Fruit fly (Drosophila melanogaster) whole organism, embryonic: Measurements from ENCODE around the gene Sox21a.
A peak's percentile ranks its signal among the peaks of the same experiment; 100 is the strongest.

ENCODE experiments used
- B-H1 ChIP-seq: fragments of 200-800 bp; sonication (Bioruptor generic); IDR thresholded peaks from 3 replicates; pipeline ENCODE4 v1.3.6; 2022; ENCODE audit warnings: missing biosample characterization, missing genetic modification characterization
- BtbVII ChIP-seq: fragments of 200-800 bp; sonication (Bioruptor generic); optimal IDR thresholded peaks from 3 replicates; lab custom pipeline; 2017; ENCODE audit warnings: missing biosample characterization, mild to moderate bottlenecking, missing genetic modification characterization
- CG10267 ChIP-seq: fragments of 200-800 bp; sonication (Bioruptor generic); optimal IDR thresholded peaks from 2 replicates; lab custom pipeline; 2018; ENCODE audit warnings: missing biosample characterization, mild to moderate bottlenecking, missing genetic modification characterization, moderate library complexity
- CG12391 ChIP-seq: fragments of 200-800 bp; sonication (Bioruptor generic); optimal IDR thresholded peaks from 3 replicates; lab custom pipeline; 2018; ENCODE audit warnings: missing biosample characterization, mild to moderate bottlenecking, missing genetic modification characterization, moderate library complexity
- CG15011 ChIP-seq: fragments of 200-800 bp; sonication (Bioruptor generic); optimal IDR thresholded peaks from 3 replicates; lab custom pipeline; 2018; ENCODE audit warnings: missing biosample characterization, mild to moderate bottlenecking, missing genetic modification characterization
- CG1603 ChIP-seq: fragments of 200-800 bp; sonication (Bioruptor generic); optimal IDR thresholded peaks from 2 replicates; lab custom pipeline; 2019; ENCODE audit warnings: missing biosample characterization, mild to moderate bottlenecking, missing genetic modification characterization, moderate library complexity
- CG17612 ChIP-seq: fragments of 200-800 bp; sonication (Bioruptor generic); IDR thresholded peaks from 2 replicates; pipeline ENCODE4 v1.3.6; 2022; ENCODE audit warnings: missing biosample characterization, missing genetic modification characterization
- CG18011 ChIP-seq: fragments of 200-800 bp; sonication (Bioruptor generic); optimal IDR thresholded peaks from 2 replicates; lab custom pipeline; 2017; ENCODE audit warnings: missing biosample characterization, missing genetic modification characterization, mild to moderate bottlenecking, moderate library complexity, missing genotype
- CG1832 ChIP-seq: fragments of 200-800 bp; sonication (Bioruptor generic); optimal IDR thresholded peaks from 2 replicates; lab custom pipeline; 2017; ENCODE audit warnings: missing biosample characterization, mild to moderate bottlenecking, missing genetic modification characterization, inconsistent platforms
- CG2199 ChIP-seq: fragments of 200-800 bp; sonication (Bioruptor generic); IDR thresholded peaks from 3 replicates; pipeline ENCODE4 v1.3.6; 2022; ENCODE audit warnings: missing biosample characterization, missing genetic modification characterization
- CG2712 ChIP-seq: fragments of 200-800 bp; optimal IDR thresholded peaks from 3 replicates; lab custom pipeline; 2019; ENCODE audit warnings: missing biosample characterization, mild to moderate bottlenecking, missing genetic modification characterization, moderate library complexity
- CG30403 ChIP-seq: fragments of 200-800 bp; sonication (Bioruptor generic); optimal IDR thresholded peaks from 3 replicates; lab custom pipeline; 2016; ENCODE audit warnings: missing biosample characterization, missing genetic modification characterization
- CG3847 ChIP-seq: fragments of 200-800 bp; sonication (Bioruptor generic); IDR thresholded peaks from 2 replicates; pipeline ENCODE4 v1.3.6; 2022; ENCODE audit warnings: missing biosample characterization, missing genetic modification characterization
- CG4282 ChIP-seq: fragments of 200-800 bp; sonication (Bioruptor generic); optimal IDR thresholded peaks from 2 replicates; lab custom pipeline; 2016; ENCODE audit warnings: missing biosample characterization, missing genetic modification characterization
- CG4707 ChIP-seq: fragments of 200-800 bp; sonication (Bioruptor generic); optimal IDR thresholded peaks from 2 replicates; lab custom pipeline; 2018; ENCODE audit warnings: missing biosample characterization, mild to moderate bottlenecking, missing genetic modification characterization, moderate library complexity
- CG4820 ChIP-seq: fragments of 200-800 bp; sonication (Bioruptor generic); optimal IDR thresholded peaks from 3 replicates; lab custom pipeline; 2016; ENCODE audit warnings: missing biosample characterization, missing genetic modification characterization
- CrebB ChIP-seq: fragments of 200-800 bp; sonication (Bioruptor generic); optimal IDR thresholded peaks from 3 replicates; lab custom pipeline; 2018; ENCODE audit warnings: missing biosample characterization, mild to moderate bottlenecking, missing genetic modification characterization
- D19A ChIP-seq: fragments of 200-800 bp; optimal IDR thresholded peaks from 3 replicates; lab custom pipeline; 2019; ENCODE audit warnings: missing biosample characterization, mild to moderate bottlenecking, missing genetic modification characterization, moderate library complexity
- Deaf1 ChIP-seq: fragments of 200-800 bp; optimal IDR thresholded peaks from 3 replicates; lab custom pipeline; 2019; ENCODE audit warnings: missing biosample characterization, mild to moderate bottlenecking, missing genetic modification characterization, moderate library complexity
- Dll ChIP-seq: fragments of 200-800 bp; sonication (Bioruptor generic); IDR thresholded peaks from 4 replicates; pipeline ENCODE4 v1.3.6; 2022; ENCODE audit warnings: missing biosample characterization, missing genetic modification characterization; ENCODE audit not compliant: partially characterized antibody
- E2f2 ChIP-seq: fragments of 200-800 bp; sonication (Bioruptor generic); IDR thresholded peaks from 2 replicates; pipeline ENCODE4 v1.3.6; 2022; ENCODE audit warnings: missing biosample characterization, missing genetic modification characterization
- Fer2 ChIP-seq: fragments of 200-800 bp; sonication (Bioruptor generic); optimal IDR thresholded peaks from 2 replicates; lab custom pipeline; 2018; ENCODE audit warnings: missing biosample characterization, mild to moderate bottlenecking, missing genetic modification characterization, moderate library complexity
- Hmx ChIP-seq: fragments of 200-800 bp; sonication (Bioruptor generic); optimal IDR thresholded peaks from 2 replicates; lab custom pipeline; 2016; ENCODE audit warnings: missing biosample characterization, missing genetic modification characterization
- MESR4 ChIP-seq: fragments of 200-800 bp; sonication (Bioruptor generic); optimal IDR thresholded peaks from 2 replicates; lab custom pipeline; 2018; ENCODE audit warnings: missing biosample characterization, mild to moderate bottlenecking, missing genetic modification characterization, moderate library complexity
- Ptx1 ChIP-seq: fragments of 200-800 bp; sonication (Bioruptor generic); IDR thresholded peaks from 2 replicates; pipeline ENCODE4 v1.3.6; 2022; ENCODE audit warnings: missing biosample characterization, missing genetic modification characterization
- Sry-β ChIP-seq: fragments of 200-800 bp; sonication (Bioruptor generic); optimal IDR thresholded peaks from 2 replicates; lab custom pipeline; 2018; ENCODE audit warnings: missing biosample characterization, mild to moderate bottlenecking, missing genetic modification characterization, moderate library complexity
- Stat92E ChIP-seq, 3 experiments: fragments of >200 bp in 2 of 3; fragments of 200-800 bp in 1 of 3; sonication (Bioruptor generic) in 1 of 3; optimal IDR thresholded peaks; 2 replicates each; lab custom pipeline; 2017 to 2019; ENCODE audit warnings: missing biosample characterization in 3 of 3, missing genetic modification characterization in 3 of 3, mild to moderate bottlenecking in 1 of 3, moderate library complexity in 1 of 3
- Taf1 ChIP-seq: fragments of 200-800 bp; sonication (Bioruptor generic); IDR thresholded peaks from 2 replicates; pipeline ENCODE4 v1.3.6; 2022; ENCODE audit warnings: missing biosample characterization, missing genetic modification characterization
- Tbp ChIP-seq: fragments of >200 bp; optimal IDR thresholded peaks from 2 replicates; lab custom pipeline; 2018; ENCODE audit warnings: missing biosample characterization, missing genetic modification characterization
- Usf ChIP-seq: fragments of 200-800 bp; sonication (Bioruptor generic); optimal IDR thresholded peaks from 2 replicates; lab custom pipeline; 2017; ENCODE audit warnings: missing genotype, missing biosample characterization, missing genetic modification characterization
- az2 ChIP-seq: fragments of 200-800 bp; sonication (Bioruptor generic); optimal IDR thresholded peaks from 3 replicates; lab custom pipeline; 2016; ENCODE audit warnings: missing biosample characterization, missing genetic modification characterization
- btn ChIP-seq: fragments of 200-800 bp; sonication (Bioruptor generic); optimal IDR thresholded peaks from 2 replicates; lab custom pipeline; 2016; ENCODE audit warnings: missing biosample characterization, missing genetic modification characterization
- cg ChIP-seq: fragments of 200-800 bp; sonication (Bioruptor generic); optimal IDR thresholded peaks from 3 replicates; lab custom pipeline; 2019; ENCODE audit warnings: missing biosample characterization, mild to moderate bottlenecking, missing genetic modification characterization, moderate library complexity
- crol ChIP-seq: fragments of 200-800 bp; sonication (Bioruptor generic); IDR thresholded peaks from 2 replicates; pipeline ENCODE4 v1.3.6; 2022; ENCODE audit warnings: missing biosample characterization, missing genetic modification characterization
- cwo ChIP-seq: fragments of 200-800 bp; sonication (Bioruptor generic); optimal IDR thresholded peaks from 3 replicates; lab custom pipeline; 2017; ENCODE audit warnings: missing biosample characterization, missing genetic modification characterization, mild to moderate bottlenecking, moderate library complexity, missing genetic modification reagents
- dysf ChIP-seq: fragments of 200-800 bp; sonication (Bioruptor generic); IDR thresholded peaks from 3 replicates; pipeline ENCODE4 v1.3.6; 2022; ENCODE audit warnings: missing biosample characterization, missing genetic modification characterization
- fd64A ChIP-seq: fragments of 200-800 bp; sonication (Bioruptor generic); optimal IDR thresholded peaks from 3 replicates; lab custom pipeline; 2018; ENCODE audit warnings: missing biosample characterization, mild to moderate bottlenecking, missing genetic modification characterization
- fd96Cb ChIP-seq: fragments of 200-800 bp; sonication (Bioruptor generic); optimal IDR thresholded peaks from 2 replicates; lab custom pipeline; 2018; ENCODE audit warnings: missing biosample characterization, mild to moderate bottlenecking, missing genetic modification characterization, moderate library complexity
- jigr1 ChIP-seq: fragments of 200-800 bp; sonication (Bioruptor generic); IDR thresholded peaks from 3 replicates; pipeline ENCODE4 v1.3.6; 2022; ENCODE audit warnings: missing biosample characterization, missing genetic modification characterization
- lbe ChIP-seq: fragments of 200-800 bp; sonication (Bioruptor generic); optimal IDR thresholded peaks from 2 replicates; lab custom pipeline; 2016; ENCODE audit warnings: missing biosample characterization, mild to moderate bottlenecking, missing genetic modification characterization
- org-1 ChIP-seq: fragments of 200-800 bp; sonication (Bioruptor generic); optimal IDR thresholded peaks from 2 replicates; lab custom pipeline; 2017; ENCODE audit warnings: missing biosample characterization, missing genetic modification characterization
- p53 ChIP-seq: fragments of 200-800 bp; sonication (Bioruptor generic); optimal IDR thresholded peaks from 2 replicates; lab custom pipeline; 2016; ENCODE audit warnings: missing biosample characterization, missing genetic modification characterization
- pb ChIP-seq: fragments of 200-800 bp; sonication (Bioruptor generic); optimal IDR thresholded peaks from 3 replicates; lab custom pipeline; 2016; ENCODE audit warnings: missing biosample characterization, missing genetic modification characterization
- sens ChIP-seq: fragments of 200-800 bp; sonication (Bioruptor generic); peaks from one replicate; lab custom pipeline; 2016; ENCODE audit warnings: missing biosample characterization, missing genetic modification characterization
- trem ChIP-seq: fragments of 200-800 bp; optimal IDR thresholded peaks from 3 replicates; lab custom pipeline; 2019; ENCODE audit warnings: missing biosample characterization, mild to moderate bottlenecking, missing genetic modification characterization, moderate library complexity

Gene Sox21a

dm6 chr3L:14111411-14111810 is 3.5 kb upstream of the Sox21a start (continued):
- TF ChIP-seq sens: peak; percentile 86
- no peak for TF ChIP-seq CrebB (tag; lab: Kevin White, UChicago)
- no peak for TF ChIP-seq BtbVII (GFP tag; lab: Kevin White, UChicago)
- peak; percentile 77 for TF ChIP-seq CG4820
- peak; percentile 72 for TF ChIP-seq CG10267
- no peak for TF ChIP-seq cg
- peak; percentile 51 for TF ChIP-seq Fer2
- no peak for TF ChIP-seq MESR4
- peak; percentile 28; the same call in 1 of the 2 replicates for TF ChIP-seq E2f2 (GFP tag; lab: Robert Waterston, UW)
- TF ChIP-seq az2 (GFP tag; lab: Kevin White, UChicago): peak; percentile 86
- no peak for TF ChIP-seq CG15011
- TF ChIP-seq CG2199 (GFP tag; lab: Robert Waterston, UW): peak; percentile 79; the same call in 2 of the 3 replicates
- TF ChIP-seq Deaf1: peak; percentile 17
- TF ChIP-seq CG4707: peak; percentile 33
- peak; percentile 66 for TF ChIP-seq D19A (tag; lab: Kevin White, UChicago)
- TF ChIP-seq CG30403: peak; percentile 91
- no peak for TF ChIP-seq Hmx (GFP tag; lab: Kevin White, UChicago)
- TF ChIP-seq jigr1 (GFP tag; lab: Robert Waterston, UW): peak; percentile 61; the same call in 1 of the 3 replicates
- peak; percentile 61 for TF ChIP-seq CG17612
- no peak for TF ChIP-seq fd64A
- peak; percentile 58 for TF ChIP-seq B-H1 (GFP tag; lab: Robert Waterston, UW)
- no peak for TF ChIP-seq CG1832 (GFP tag; lab: Kevin White, UChicago)
- no peak for TF ChIP-seq cwo
- peak; percentile 89 for TF ChIP-seq CG1603 (tag; lab: Kevin White, UChicago)
- no peak for TF ChIP-seq crol (GFP tag; lab: Robert Waterston, UW)
- peak; percentile 29 for TF ChIP-seq org-1 (GFP tag; lab: Kevin White, UChicago)
- peak; percentile 66 for TF ChIP-seq trem (tag; lab: Kevin White, UChicago)
- peak; percentile 89 for TF ChIP-seq CG4282 (GFP tag; lab: Kevin White, UChicago)
- TF ChIP-seq p53: peak; percentile 90
- TF ChIP-seq dysf (GFP tag; lab: Robert Waterston, UW): peak; percentile 86
- TF ChIP-seq Usf (GFP tag; lab: Kevin White, UChicago): peak; percentile 60
- peak; percentile 58 for TF ChIP-seq btn (GFP tag; lab: Kevin White, UChicago)
- peak; percentile 72 for TF ChIP-seq fd96Cb (tag; lab: Kevin White, UChicago)
- no peak for TF ChIP-seq Dll (GFP tag; lab: Robert Waterston, UW)
- no peak for TF ChIP-seq Tbp (GFP tag; lab: Kevin White, UChicago)
- TF ChIP-seq CG3847 (GFP tag; lab: Robert Waterston, UW): peak; percentile 88
- peak; percentile 79 for TF ChIP-seq CG2712 (tag; lab: Kevin White, UChicago)
- no peak for TF ChIP-seq CG18011 (GFP tag; lab: Kevin White, UChicago)
- peak; percentile 64 for TF ChIP-seq CG12391
- TF ChIP-seq Taf1 (GFP tag; lab: Robert Waterston, UW): peak; percentile 44; the same call in 1 of the 2 replicates
- TF ChIP-seq pb (GFP tag; lab: Kevin White, UChicago): peak; percentile 65
- TF ChIP-seq Sry-β (GFP tag; lab: Kevin White, UChicago): no peak
- no peak for TF ChIP-seq lbe (GFP tag; lab: Kevin White, UChicago)
- TF ChIP-seq Ptx1 (GFP tag; lab: Robert Waterston, UW): peak; percentile 90
- TF ChIP-seq Stat92E (GFP tag; optimal IDR thresholded peaks at IDR 0.05; lab: Kevin White, UChicago): peak in 1 of 3 experiments; percentile 64
